Worm (Caenorhabditis elegans): Measurements from ENCODE around the gene hphd-1.

Gene hphd-1

DNA sequence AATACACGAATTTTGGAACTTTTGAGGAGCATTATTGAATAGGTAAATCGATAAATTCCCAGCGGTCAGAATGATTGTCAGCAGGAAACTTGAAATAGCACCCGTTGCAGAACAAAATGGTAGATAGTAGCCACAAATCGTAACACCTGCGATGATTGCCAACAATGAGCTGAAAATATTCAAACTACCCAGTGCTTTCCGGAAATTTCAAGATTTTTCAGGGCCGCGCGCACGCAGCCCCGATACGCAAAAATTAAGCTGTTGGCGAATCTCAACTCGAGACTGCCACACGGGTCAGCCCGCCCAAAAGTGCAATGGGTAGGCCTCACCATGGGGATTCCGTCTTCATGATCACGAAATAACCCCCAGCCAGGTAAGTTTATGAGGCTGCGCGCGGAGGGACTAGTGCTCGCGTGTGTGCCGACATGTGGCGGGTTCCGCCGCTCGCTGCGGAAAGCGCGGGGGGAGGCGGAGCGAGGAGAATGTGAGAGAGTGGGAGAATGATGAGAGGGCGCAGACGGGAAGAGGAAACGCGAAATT, 51.7 kb downstream of the hphd-1 start (continued):
- TF ChIP-seq snu-23 (GFP tag; optimal IDR thresholded peaks at IDR 0.05) (peak; percentile 97), nhr-47 (tag; optimal IDR thresholded peaks at IDR 0.05) (peak; percentile 99), hlh-17 (GFP tag; optimal IDR thresholded peaks at IDR 0.05; ENCODE audit: borderline replicate concordance) (no peak), mdl-1 (tag; optimal IDR thresholded peaks at IDR 0.05) (peak in 1 of 2 experiments; percentile 78), pax-3 (tag; optimal IDR thresholded peaks at IDR 0.05) (peak; percentile 93), ceh-63 (GFP tag; optimal IDR thresholded peaks at IDR 0.05) (no peak), unc-98 (GFP tag; IDR thresholded peaks at IDR 0.05) (peak; percentile 68)
